Worm (Caenorhabditis elegans) whole organism, L4/young adult: ENCODE measurements around the gene acs-21.

Experiments
- W03F9.2 ChIP-seq: fragments of 150-350 bp; optimal IDR thresholded peaks from 2 replicates; lab custom pipeline; 2014; ENCODE audit warnings: missing biosample characterization, missing genetic modification characterization
- him-1 ChIP-seq: sonication (generic microtip); optimal IDR thresholded peaks from 2 replicates; lab custom pipeline; 2016; ENCODE audit warnings: missing genotype, missing genetic modification reagents, missing genetic modification characterization, missing compliant biosample characterization

ce11 chrV:3040930-3041329, 47.9 kb upstream of the acs-21 start:
- TF ChIP-seq him-1 (tag; lab: Kevin White, UChicago) (no peak), W03F9.2 (tag; lab: Kevin White, UChicago) (no peak)
